Worm (Caenorhabditis elegans) whole organism, L1 larva: ENCODE results near the gene F35H10.2.

Source experiments
- C04F5.9 ChIP-seq: sonication (generic microtip); optimal IDR thresholded peaks from 2 replicates; lab custom pipeline; 2016; ENCODE audit warnings: missing genetic modification characterization, missing compliant biosample characterization
- C34B4.2 ChIP-seq: sonication (generic microtip); optimal IDR thresholded peaks from 2 replicates; lab custom pipeline; 2017; ENCODE audit warnings: mild to moderate bottlenecking, missing genetic modification characterization, missing compliant biosample characterization
- F16B12.6 ChIP-seq: fragments of 150-350 bp; optimal IDR thresholded peaks from 2 replicates; lab custom pipeline; 2014; ENCODE audit warnings: missing biosample characterization, missing genetic modification characterization
- Y116A8C.19 ChIP-seq: sonication (generic microtip); optimal IDR thresholded peaks from 2 replicates; lab custom pipeline; 2016; ENCODE audit warnings: missing compliant biosample characterization, missing genetic modification characterization, borderline replicate concordance
- aha-1 ChIP-seq: fragments of 150-350 bp; optimal IDR thresholded peaks from 2 replicates; lab custom pipeline; 2014; ENCODE audit warnings: missing biosample characterization, missing genetic modification characterization
- ama-1 ChIP-seq: fragments of 150-350 bp; optimal IDR thresholded peaks from 2 replicates; lab custom pipeline; 2014
- ceh-63 ChIP-seq: fragments of 200-800 bp; sonication (Bioruptor generic); optimal IDR thresholded peaks from 2 replicates; lab custom pipeline; 2018; ENCODE audit warnings: mild to moderate bottlenecking, missing genetic modification characterization, missing compliant biosample characterization
- ceh-8 ChIP-seq: fragments of 200-800 bp; sonication (Bioruptor generic); optimal IDR thresholded peaks from 2 replicates; lab custom pipeline; 2018; ENCODE audit warnings: mild to moderate bottlenecking, missing genetic modification characterization, moderate library complexity, missing compliant biosample characterization
- ceh-82 ChIP-seq, 3 experiments: fragments of 150-350 bp in 1 of 3; sonication (generic microtip) in 2 of 3; optimal IDR thresholded peaks; 2 replicates each; lab custom pipeline; 2014 to 2017; ENCODE audit warnings: missing biosample characterization in 3 of 3, missing genetic modification characterization in 3 of 3
- ceh-88 ChIP-seq: fragments of 200-800 bp; sonication (Bioruptor generic); IDR thresholded peaks from 2 replicates; pipeline ENCODE4 v1.3.6; 2022; ENCODE audit warnings: missing genetic modification characterization, missing compliant biosample characterization
- ceh-90 ChIP-seq: sonication (generic microtip); optimal IDR thresholded peaks from 2 replicates; lab custom pipeline; 2016; ENCODE audit warnings: missing genetic modification characterization, missing compliant biosample characterization
- dpl-1 ChIP-seq, 3 experiments: fragments of 150-350 bp in 2 of 3; sonication (generic microtip) in 1 of 3; optimal IDR thresholded peaks; 2 replicates each; lab custom pipeline; 2014 to 2017; ENCODE audit warnings: missing biosample characterization in 3 of 3, missing genetic modification characterization in 3 of 3, missing genetic modification reagents in 3 of 3
- dsc-1 ChIP-seq: sonication (generic microtip); optimal IDR thresholded peaks from 2 replicates; lab custom pipeline; 2016; ENCODE audit warnings: mild to moderate bottlenecking, missing genetic modification characterization, missing compliant biosample characterization
- efl-1 ChIP-seq, 4 experiments: fragments of 150-350 bp; optimal IDR thresholded peaks in 3 of 4; peaks in 1 of 4; 1 replicate in 1 of 4; 2 replicates in 3 of 4; lab custom pipeline; 2014; ENCODE audit warnings: missing biosample characterization in 2 of 4, missing genetic modification characterization in 2 of 4, missing genetic modification reagents in 2 of 4
- efl-3 ChIP-seq: fragments of 200-800 bp; sonication (Bioruptor generic); optimal IDR thresholded peaks from 2 replicates; lab custom pipeline; 2018; ENCODE audit warnings: mild to moderate bottlenecking, missing genetic modification characterization, missing compliant biosample characterization
- egl-13 ChIP-seq: sonication (generic microtip); optimal IDR thresholded peaks from 2 replicates; lab custom pipeline; 2016; ENCODE audit warnings: missing genotype, missing genetic modification reagents, missing genetic modification characterization, missing compliant biosample characterization
- elt-2 ChIP-seq: sonication (generic microtip); optimal IDR thresholded peaks from 2 replicates; lab custom pipeline; 2016; ENCODE audit warnings: missing genetic modification characterization, mild to moderate bottlenecking, inconsistent platforms, missing compliant biosample characterization, missing genetic modification reagents
- elt-3 ChIP-seq, 6 experiments: fragments of 150-350 bp in 1 of 6; sonication (generic microtip); optimal IDR thresholded peaks; 2 replicates each; lab custom pipeline; 2017 to 2018; ENCODE audit warnings: missing biosample characterization in 6 of 6, missing genetic modification characterization in 6 of 6, inconsistent platforms in 1 of 6
- ets-5 ChIP-seq: fragments of 200-800 bp; sonication (Bioruptor generic); IDR thresholded peaks from 2 replicates; pipeline ENCODE4 v1.3.6; 2022; ENCODE audit warnings: missing genetic modification characterization, missing compliant biosample characterization
- fkh-10 ChIP-seq: sonication (generic microtip); optimal IDR thresholded peaks from 2 replicates; lab custom pipeline; 2017; ENCODE audit warnings: missing biosample characterization, missing genetic modification reagents, missing genetic modification characterization
- fkh-4 ChIP-seq: sonication (generic microtip); optimal IDR thresholded peaks from 2 replicates; lab custom pipeline; 2016; ENCODE audit warnings: missing compliant biosample characterization, missing genetic modification characterization, borderline replicate concordance
- fkh-8 ChIP-seq: sonication (generic microtip); optimal IDR thresholded peaks from 2 replicates; lab custom pipeline; 2016; ENCODE audit warnings: mild to moderate bottlenecking, missing genetic modification characterization, missing compliant biosample characterization
- fos-1 ChIP-seq: fragments of 150-350 bp; optimal IDR thresholded peaks from 2 replicates; lab custom pipeline; 2014; ENCODE audit warnings: missing biosample characterization, missing genetic modification characterization
- grh-1 ChIP-seq: fragments of 200-800 bp; sonication (Bioruptor generic); IDR thresholded peaks from 2 replicates; pipeline ENCODE4 v1.3.6; 2022; ENCODE audit warnings: missing genetic modification reagents, missing genetic modification characterization, missing compliant biosample characterization
- hpl-2 ChIP-seq: fragments of 150-350 bp; optimal IDR thresholded peaks from 2 replicates; lab custom pipeline; 2014; ENCODE audit warnings: missing biosample characterization, missing genetic modification reagents, missing genetic modification characterization
- irx-1 ChIP-seq: sonication (generic microtip); optimal IDR thresholded peaks from 2 replicates; lab custom pipeline; 2016; ENCODE audit warnings: missing genetic modification characterization, missing compliant biosample characterization
- isw-1 ChIP-seq: fragments of 200-800 bp; sonication (Bioruptor generic); IDR thresholded peaks from 2 replicates; pipeline ENCODE4 v1.3.6; 2022; ENCODE audit warnings: missing genetic modification characterization, missing compliant biosample characterization
- lin-14 ChIP-seq: fragments of 200-800 bp; sonication (Bioruptor generic); optimal IDR thresholded peaks from 2 replicates; lab custom pipeline; 2018; ENCODE audit warnings: mild to moderate bottlenecking, missing genetic modification characterization, moderate library complexity, missing compliant biosample characterization
- lin-15B ChIP-seq: fragments of 150-350 bp; sonication (generic microtip); optimal IDR thresholded peaks from 3 replicates; lab custom pipeline; 2014; ENCODE audit warnings: missing biosample characterization, missing genetic modification characterization
- lsy-2 ChIP-seq, 2 experiments: fragments of 150-350 bp; optimal IDR thresholded peaks; 2 replicates each; lab custom pipeline; 2014; ENCODE audit warnings: missing biosample characterization in 2 of 2, missing genetic modification characterization in 2 of 2
- mdl-1 ChIP-seq, 2 experiments: fragments of 150-350 bp; optimal IDR thresholded peaks; 2 replicates each; lab custom pipeline; 2014 to 2017; ENCODE audit warnings: missing biosample characterization in 2 of 2, missing genetic modification characterization in 2 of 2, inconsistent platforms in 1 of 2
- nhr-11 ChIP-seq: fragments of 150-350 bp; optimal IDR thresholded peaks from 2 replicates; lab custom pipeline; 2014; ENCODE audit warnings: missing biosample characterization, missing genetic modification characterization
- nhr-19 ChIP-seq: fragments of 200-800 bp; sonication (Bioruptor generic); conservative IDR thresholded peaks from 2 replicates; pipeline ENCODE4 v1.3.6; 2022; ENCODE audit warnings: missing genetic modification characterization, missing compliant biosample characterization
- nhr-20 ChIP-seq: sonication (generic microtip); optimal IDR thresholded peaks from 2 replicates; lab custom pipeline; 2016; ENCODE audit warnings: mild to moderate bottlenecking, missing genetic modification characterization, missing compliant biosample characterization
- nhr-47 ChIP-seq: sonication (generic microtip); optimal IDR thresholded peaks from 2 replicates; lab custom pipeline; 2016; ENCODE audit warnings: mild to moderate bottlenecking, missing genetic modification characterization, moderate library complexity, missing compliant biosample characterization
- nhr-71 ChIP-seq: sonication (generic microtip); optimal IDR thresholded peaks from 2 replicates; lab custom pipeline; 2016; ENCODE audit warnings: mild to moderate bottlenecking, missing genetic modification characterization, moderate library complexity, missing compliant biosample characterization
- nhr-76 ChIP-seq: sonication (generic microtip); optimal IDR thresholded peaks from 2 replicates; lab custom pipeline; 2017; ENCODE audit warnings: missing biosample characterization, missing genetic modification characterization
- pax-3 ChIP-seq: fragments of 200-800 bp; sonication (Bioruptor generic); optimal IDR thresholded peaks from 2 replicates; lab custom pipeline; 2018; ENCODE audit warnings: mild to moderate bottlenecking, missing genetic modification characterization, moderate library complexity, missing compliant biosample characterization
- pqm-1 ChIP-seq: sonication (generic microtip); optimal IDR thresholded peaks from 3 replicates; lab custom pipeline; 2017; ENCODE audit warnings: missing biosample characterization, missing genetic modification characterization
- snu-23 ChIP-seq: sonication (generic microtip); optimal IDR thresholded peaks from 2 replicates; lab custom pipeline; 2016; ENCODE audit warnings: missing genetic modification characterization, missing compliant biosample characterization
- sptf-1 ChIP-seq: fragments of 150-350 bp; optimal IDR thresholded peaks from 2 replicates; lab custom pipeline; 2014; ENCODE audit warnings: missing biosample characterization, missing genetic modification characterization
- sup-37 ChIP-seq: fragments of 200-800 bp; sonication (Bioruptor generic); optimal IDR thresholded peaks from 2 replicates; lab custom pipeline; 2018; ENCODE audit warnings: mild to moderate bottlenecking, missing genetic modification characterization, missing compliant biosample characterization
- tbx-2 ChIP-seq: sonication (generic microtip); optimal IDR thresholded peaks from 2 replicates; lab custom pipeline; 2016; ENCODE audit warnings: missing genetic modification characterization, missing compliant biosample characterization
- tlp-1 ChIP-seq: fragments of 150-350 bp; optimal IDR thresholded peaks from 2 replicates; lab custom pipeline; 2014; ENCODE audit warnings: missing biosample characterization, missing genetic modification characterization
- unc-86 ChIP-seq: sonication (generic microtip); optimal IDR thresholded peaks from 2 replicates; lab custom pipeline; 2016; ENCODE audit warnings: missing genetic modification characterization, missing compliant biosample characterization
- unc-98 ChIP-seq: fragments of 200-800 bp; sonication (Bioruptor generic); IDR thresholded peaks from 2 replicates; pipeline ENCODE4 v1.3.6; 2022; ENCODE audit warnings: missing genetic modification characterization, missing compliant biosample characterization
- vab-15 ChIP-seq: sonication (generic microtip); optimal IDR thresholded peaks from 2 replicates; lab custom pipeline; 2017; ENCODE audit warnings: missing genotype, mild to moderate bottlenecking, missing genetic modification characterization, missing compliant biosample characterization
- zag-1 ChIP-seq: fragments of 150-350 bp; optimal IDR thresholded peaks from 2 replicates; lab custom pipeline; 2014; ENCODE audit warnings: missing biosample characterization, missing genetic modification characterization
- zip-4 ChIP-seq: fragments of 200-800 bp; sonication (Bioruptor generic); optimal IDR thresholded peaks from 2 replicates; lab custom pipeline; 2018; ENCODE audit warnings: mild to moderate bottlenecking, missing genetic modification characterization, moderate library complexity, missing compliant biosample characterization
- ztf-11 ChIP-seq, 2 experiments: sonication (generic microtip); optimal IDR thresholded peaks; 2 replicates each; lab custom pipeline; 2016 to 2017; ENCODE audit warnings: missing genetic modification characterization in 2 of 2, missing biosample characterization in 1 of 2, missing compliant biosample characterization in 1 of 2

The F35H10.2 gene

DNA sequence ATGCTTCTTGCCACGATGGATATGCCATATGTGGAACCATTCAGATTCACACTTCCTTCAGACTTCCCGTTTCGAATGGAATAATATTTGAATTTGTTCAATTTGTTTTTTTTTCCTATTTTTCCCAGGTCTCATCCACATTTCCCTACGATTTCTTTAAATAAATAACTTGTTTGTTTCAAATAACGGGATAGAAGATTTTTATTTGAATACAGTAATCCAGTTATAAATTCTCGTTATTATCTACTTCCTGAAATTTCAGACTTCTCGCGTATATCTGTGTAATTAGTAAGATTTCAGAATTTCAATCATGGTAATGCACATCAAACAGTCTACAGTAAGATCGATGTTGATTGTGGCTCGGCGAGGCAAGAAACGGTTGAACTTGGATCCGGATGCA, 28.5 kb upstream of the F35H10.2 start, which contains the start of gene F35H10.5:
F35H10.5 (plus strand) TSS at position 301 of the 400 bp plus-strand sequence.
- TF ChIP-seq efl-1 (optimal IDR thresholded peaks at IDR 0.05; lab: Kevin White, UChicago) (no peak), efl-1 (GFP tag; optimal IDR thresholded peaks at IDR 0.05 in 1 of 2; lab: Kevin White, UChicago) (peak in 1 of 2 experiments; percentile 73), ceh-63 (GFP tag; lab: Kevin White, UChicago) (no peak)

ce11 chrIV:8301925-8302324, 27.1 kb upstream of the F35H10.2 start:
- peak; percentile 16 to 51 for TF ChIP-seq efl-1 (optimal IDR thresholded peaks at IDR 0.05; lab: Kevin White, UChicago)
- TF ChIP-seq efl-1 (GFP tag; optimal IDR thresholded peaks at IDR 0.05 in 1 of 2; lab: Kevin White, UChicago), result peak; percentile 2 to 93
- TF ChIP-seq ceh-63 (GFP tag; lab: Kevin White, UChicago), result no peak
- no peak for TF ChIP-seq sup-37 (GFP tag; lab: Kevin White, UChicago)
- TF ChIP-seq nhr-76 (tag; lab: Kevin White, UChicago), result no peak
- no peak for TF ChIP-seq ets-5 (GFP tag; lab: Robert Waterston, UW)
- no peak for TF ChIP-seq pqm-1 (tag; lab: Kevin White, UChicago)
- no peak for TF ChIP-seq unc-86
- TF ChIP-seq nhr-20 (tag; lab: Kevin White, UChicago), result peak; percentile 66
- no peak for TF ChIP-seq irx-1
- no peak for TF ChIP-seq efl-3
- TF ChIP-seq C04F5.9 (tag; lab: Kevin White, UChicago), result no peak
- TF ChIP-seq nhr-11 (tag; lab: Kevin White, UChicago), result no peak
- TF ChIP-seq elt-2, result no peak
- TF ChIP-seq fkh-4 (tag; lab: Kevin White, UChicago), result no peak
- TF ChIP-seq zip-4 (GFP tag; lab: Kevin White, UChicago), result no peak
- no peak for TF ChIP-seq ama-1 (lab: Kevin White, UChicago)
- peak; percentile 27 for TF ChIP-seq tbx-2 (tag; lab: Kevin White, UChicago)
- peak; percentile 77 for TF ChIP-seq snu-23
- TF ChIP-seq dpl-1 (GFP tag; optimal IDR thresholded peaks at IDR 0.05; lab: Kevin White, UChicago), result peak in 2 of 3 experiments; percentile 12 to 46
- TF ChIP-seq dsc-1, result no peak
- peak; percentile 47 for TF ChIP-seq nhr-71 (tag; lab: Kevin White, UChicago)
- TF ChIP-seq nhr-19, result 0 out of 2 replicates have a peak, but pooled peaks have one; percentile 32
- TF ChIP-seq isw-1 (GFP tag; lab: Robert Waterston, UW), result no peak
- TF ChIP-seq fkh-8, result no peak
- TF ChIP-seq pax-3, result no peak
- no peak for TF ChIP-seq mdl-1 (tag; optimal IDR thresholded peaks at IDR 0.05; lab: Kevin White, UChicago)
- TF ChIP-seq ztf-11 (tag; optimal IDR thresholded peaks at IDR 0.05; lab: Kevin White, UChicago), result no peak
- no peak for TF ChIP-seq ceh-8
- no peak for TF ChIP-seq unc-98 (GFP tag; lab: Robert Waterston, UW)
- TF ChIP-seq lin-15B (tag; lab: Kevin White, UChicago), result no peak
- no peak for TF ChIP-seq F16B12.6 (tag; lab: Kevin White, UChicago)
- peak in 1 of 2 experiments; percentile 45 for TF ChIP-seq lsy-2 (tag; optimal IDR thresholded peaks at IDR 0.05; lab: Kevin White, UChicago)
- TF ChIP-seq tlp-1 (tag; lab: Kevin White, UChicago), result no peak
- no peak for TF ChIP-seq vab-15 (tag; lab: Kevin White, UChicago)
- no peak for TF ChIP-seq egl-13 (tag; lab: Kevin White, UChicago)
- TF ChIP-seq nhr-47 (tag; lab: Kevin White, UChicago), result no peak
- no peak for TF ChIP-seq aha-1 (tag; lab: Kevin White, UChicago)
- TF ChIP-seq fos-1, result no peak
- no peak for TF ChIP-seq sptf-1 (tag; lab: Kevin White, UChicago)
- peak in 4 of 6 experiments; percentile 17 to 65 (median 36) for TF ChIP-seq elt-3 (tag; optimal IDR thresholded peaks at IDR 0.05; lab: Kevin White, UChicago)
- TF ChIP-seq Y116A8C.19 (tag; lab: Kevin White, UChicago), result no peak
- TF ChIP-seq fkh-10, result no peak
- TF ChIP-seq ceh-82 (tag; optimal IDR thresholded peaks at IDR 0.05; lab: Kevin White, UChicago), result peak in 1 of 3 experiments; percentile 30
- TF ChIP-seq zag-1, result no peak
- no peak for TF ChIP-seq ceh-90 (tag; lab: Kevin White, UChicago)
- TF ChIP-seq C34B4.2 (tag; lab: Kevin White, UChicago), result no peak
- TF ChIP-seq lin-14 (GFP tag; lab: Kevin White, UChicago), result peak; percentile 76
- no peak for TF ChIP-seq ceh-88 (GFP tag; lab: Robert Waterston, UW)
- TF ChIP-seq grh-1 (GFP tag; lab: Robert Waterston, UW), result peak; percentile 63
- no peak for TF ChIP-seq hpl-2 (GFP tag; lab: Kevin White, UChicago)
